Fruit fly (Drosophila melanogaster) whole organism, embryonic: ENCODE data around the gene orion.

ENCODE experiments used
- ATbp ChIP-seq: fragments of 200-800 bp; sonication (Bioruptor generic); optimal IDR thresholded peaks from 2 replicates; lab custom pipeline; 2017; ENCODE audit warnings: missing biosample characterization, mild to moderate bottlenecking, missing genetic modification characterization, missing genetic modification reagents
- CG12769 ChIP-seq: fragments of 200-800 bp; sonication (Bioruptor generic); optimal IDR thresholded peaks from 2 replicates; lab custom pipeline; 2019; ENCODE audit warnings: missing biosample characterization, mild to moderate bottlenecking, missing genetic modification characterization, moderate library complexity
- CG1602 ChIP-seq: fragments of 200-800 bp; sonication (Bioruptor generic); optimal IDR thresholded peaks from 3 replicates; lab custom pipeline; 2016; ENCODE audit warnings: missing biosample characterization, missing genetic modification characterization
- CG17186 ChIP-seq: fragments of 200-800 bp; sonication (Bioruptor generic); optimal IDR thresholded peaks from 3 replicates; lab custom pipeline; 2017; ENCODE audit warnings: missing biosample characterization, missing genetic modification reagents, missing genetic modification characterization
- CG17802 ChIP-seq: fragments of 200-800 bp; sonication (Bioruptor generic); optimal IDR thresholded peaks from 2 replicates; lab custom pipeline; 2018; ENCODE audit warnings: missing biosample characterization, mild to moderate bottlenecking, missing genetic modification characterization, moderate library complexity
- CG18764 ChIP-seq: fragments of 200-800 bp; sonication (Bioruptor generic); optimal IDR thresholded peaks from 3 replicates; lab custom pipeline; 2016; ENCODE audit warnings: missing biosample characterization, missing genetic modification characterization
- CG2116 ChIP-seq: fragments of 200-800 bp; sonication (Bioruptor generic); optimal IDR thresholded peaks from 3 replicates; lab custom pipeline; 2018; ENCODE audit warnings: missing biosample characterization, mild to moderate bottlenecking, missing genetic modification characterization
- CG3407 ChIP-seq: fragments of 200-800 bp; sonication (Bioruptor generic); optimal IDR thresholded peaks from 2 replicates; lab custom pipeline; 2018; ENCODE audit warnings: missing biosample characterization, mild to moderate bottlenecking, missing genetic modification characterization
- CG5245 ChIP-seq: fragments of 200-800 bp; sonication (Bioruptor generic); optimal IDR thresholded peaks from 3 replicates; lab custom pipeline; 2016; ENCODE audit warnings: missing biosample characterization, missing genetic modification characterization
- CG7556 ChIP-seq: fragments of 200-800 bp; sonication (Bioruptor generic); optimal IDR thresholded peaks from 2 replicates; lab custom pipeline; 2017; ENCODE audit warnings: missing biosample characterization, mild to moderate bottlenecking, missing genetic modification characterization
- CG8089 ChIP-seq: fragments of 200-800 bp; sonication (Bioruptor generic); optimal IDR thresholded peaks from 3 replicates; lab custom pipeline; 2016; ENCODE audit warnings: missing biosample characterization, missing genetic modification characterization
- CG8359 ChIP-seq: fragments of 200-800 bp; sonication (Bioruptor generic); optimal IDR thresholded peaks from 2 replicates; lab custom pipeline; 2017; ENCODE audit warnings: missing biosample characterization, mild to moderate bottlenecking, missing genetic modification characterization, borderline replicate concordance
- CG8924 ChIP-seq: fragments of 200-800 bp; optimal IDR thresholded peaks from 3 replicates; lab custom pipeline; 2019; ENCODE audit warnings: missing biosample characterization, mild to moderate bottlenecking, missing genetic modification characterization, moderate library complexity
- CG9215 ChIP-seq: fragments of 200-800 bp; sonication (Bioruptor generic); IDR thresholded peaks from 2 replicates; pipeline ENCODE4 v1.3.6; 2022; ENCODE audit warnings: missing biosample characterization, missing genetic modification characterization
- CTCF ChIP-seq: fragments of 200-800 bp; sonication (Bioruptor generic); optimal IDR thresholded peaks from 2 replicates; lab custom pipeline; 2017; ENCODE audit warnings: missing biosample characterization, mild to moderate bottlenecking, missing genetic modification characterization, moderate library complexity
- Dbx ChIP-seq: fragments of 200-800 bp; sonication (Bioruptor generic); IDR thresholded peaks from 3 replicates; pipeline ENCODE4 v1.3.6; 2022; ENCODE audit warnings: missing biosample characterization, missing genetic modification characterization
- Fer1 ChIP-seq: fragments of 200-800 bp; sonication (Bioruptor generic); optimal IDR thresholded peaks from 2 replicates; lab custom pipeline; 2017; ENCODE audit warnings: missing biosample characterization, mild to moderate bottlenecking, missing genetic modification characterization
- Hey ChIP-seq: fragments of 200-800 bp; sonication (Bioruptor generic); optimal IDR thresholded peaks from 3 replicates; lab custom pipeline; 2018; ENCODE audit warnings: missing biosample characterization, mild to moderate bottlenecking, missing genetic modification characterization
- Hr51 ChIP-seq, 2 experiments: fragments of 200-800 bp; sonication (Bioruptor generic); optimal IDR thresholded peaks; 2 replicates in 1 of 2; 3 replicates in 1 of 2; lab custom pipeline; 2016 to 2018; ENCODE audit warnings: missing biosample characterization in 2 of 2, missing genetic modification characterization in 2 of 2, mild to moderate bottlenecking in 1 of 2, moderate library complexity in 1 of 2
- Hsf ChIP-seq: fragments of 200-800 bp; sonication (Bioruptor generic); optimal IDR thresholded peaks from 3 replicates; lab custom pipeline; 2016; ENCODE audit warnings: missing biosample characterization, missing genetic modification characterization
- MTF-1 ChIP-seq: fragments of 200-800 bp; sonication (Bioruptor generic); optimal IDR thresholded peaks from 2 replicates; lab custom pipeline; 2018; ENCODE audit warnings: missing biosample characterization, mild to moderate bottlenecking, missing genetic modification characterization, borderline replicate concordance
- NC2α ChIP-seq: fragments of 200-800 bp; sonication (Bioruptor generic); optimal IDR thresholded peaks from 2 replicates; lab custom pipeline; 2016; ENCODE audit warnings: missing biosample characterization, missing genetic modification characterization
- Nf-YB ChIP-seq: fragments of 200-800 bp; sonication (Bioruptor generic); optimal IDR thresholded peaks from 3 replicates; lab custom pipeline; 2019; ENCODE audit warnings: missing biosample characterization, mild to moderate bottlenecking, missing genetic modification characterization, moderate library complexity
- Nf-YC ChIP-seq: fragments of 200-800 bp; optimal IDR thresholded peaks from 3 replicates; lab custom pipeline; 2019; ENCODE audit warnings: missing biosample characterization, mild to moderate bottlenecking, missing genetic modification characterization, moderate library complexity
- NfI ChIP-seq: fragments of 200-800 bp; sonication (Bioruptor generic); optimal IDR thresholded peaks from 3 replicates; lab custom pipeline; 2018; ENCODE audit warnings: missing biosample characterization, mild to moderate bottlenecking, missing genetic modification characterization, moderate library complexity
- Side ChIP-seq: fragments of 200-800 bp; sonication (Bioruptor generic); optimal IDR thresholded peaks from 2 replicates; lab custom pipeline; 2016; ENCODE audit warnings: missing biosample characterization, missing genetic modification characterization
- YL-1 ChIP-seq: fragments of 200-800 bp; sonication (Bioruptor generic); optimal IDR thresholded peaks from 3 replicates; lab custom pipeline; 2017; ENCODE audit warnings: missing biosample characterization, mild to moderate bottlenecking, missing genetic modification characterization
- ase ChIP-seq: fragments of 200-800 bp; sonication (Bioruptor generic); IDR thresholded peaks from 3 replicates; pipeline ENCODE4 v1.3.6; 2022; ENCODE audit warnings: missing biosample characterization, missing genetic modification characterization
- ci ChIP-seq: fragments of 200-800 bp; sonication (Bioruptor generic); IDR thresholded peaks from 3 replicates; pipeline ENCODE4 v1.3.6; 2022; ENCODE audit warnings: missing biosample characterization, missing genetic modification characterization
- disco-r ChIP-seq: fragments of 200-800 bp; sonication (Bioruptor generic); optimal IDR thresholded peaks from 2 replicates; lab custom pipeline; 2016; ENCODE audit warnings: missing biosample characterization, missing genetic modification characterization
- fd64A ChIP-seq: fragments of 200-800 bp; sonication (Bioruptor generic); optimal IDR thresholded peaks from 3 replicates; lab custom pipeline; 2018; ENCODE audit warnings: missing biosample characterization, mild to moderate bottlenecking, missing genetic modification characterization
- gfzf ChIP-seq: fragments of 200-800 bp; sonication (Bioruptor generic); optimal IDR thresholded peaks from 2 replicates; lab custom pipeline; 2016; ENCODE audit warnings: missing biosample characterization, mild to moderate bottlenecking, missing genetic modification characterization, moderate library complexity
- grn ChIP-seq: fragments of 200-800 bp; sonication (Bioruptor generic); optimal IDR thresholded peaks from 3 replicates; lab custom pipeline; 2017; ENCODE audit warnings: missing biosample characterization, missing genetic modification characterization
- gt ChIP-seq: fragments of 200-800 bp; sonication (Bioruptor generic); IDR thresholded peaks from 2 replicates; pipeline ENCODE4 v1.3.6; 2022; ENCODE audit warnings: missing biosample characterization, missing genetic modification characterization
- insv ChIP-seq, 2 experiments: fragments of 200-800 bp; sonication (Bioruptor generic); optimal IDR thresholded peaks; 3 replicates each; lab custom pipeline; 2016 to 2018; ENCODE audit warnings: missing biosample characterization in 2 of 2, missing genetic modification characterization in 2 of 2
- jing ChIP-seq: fragments of 200-800 bp; sonication (Bioruptor generic); optimal IDR thresholded peaks from 2 replicates; lab custom pipeline; 2018; ENCODE audit warnings: missing biosample characterization, mild to moderate bottlenecking, missing genetic modification characterization
- nerfin-2 ChIP-seq: fragments of 200-800 bp; sonication (Bioruptor generic); IDR thresholded peaks from 2 replicates; pipeline ENCODE4 v1.3.6; 2022; ENCODE audit warnings: missing biosample characterization, missing genetic modification characterization; ENCODE audit not compliant: partially characterized antibody
- odd ChIP-seq: fragments of 200-800 bp; sonication (Bioruptor generic); optimal IDR thresholded peaks from 2 replicates; lab custom pipeline; 2017; ENCODE audit warnings: missing biosample characterization, mild to moderate bottlenecking, missing genetic modification characterization
- onecut ChIP-seq: fragments of 200-800 bp; sonication (Bioruptor generic); IDR thresholded peaks from 2 replicates; pipeline ENCODE4 v1.3.6; 2022; ENCODE audit warnings: missing biosample characterization, missing genetic modification characterization
- psq ChIP-seq: fragments of 200-800 bp; sonication (Bioruptor generic); optimal IDR thresholded peaks from 2 replicates; lab custom pipeline; 2017; ENCODE audit warnings: missing biosample characterization, missing genetic modification characterization
- ranshi ChIP-seq: fragments of 200-800 bp; sonication (Bioruptor generic); IDR thresholded peaks from 2 replicates; pipeline ENCODE4 v1.3.6; 2022; ENCODE audit warnings: missing biosample characterization, missing genetic modification characterization
- run ChIP-seq: fragments of 200-800 bp; sonication (Bioruptor generic); optimal IDR thresholded peaks from 3 replicates; lab custom pipeline; 2018; ENCODE audit warnings: missing biosample characterization, mild to moderate bottlenecking, missing genetic modification characterization
- sd ChIP-seq: fragments of 200-800 bp; sonication (Bioruptor generic); optimal IDR thresholded peaks from 3 replicates; lab custom pipeline; 2018; ENCODE audit warnings: missing biosample characterization, mild to moderate bottlenecking, missing genetic modification characterization, moderate library complexity
- seq ChIP-seq: fragments of 200-800 bp; sonication (Bioruptor generic); IDR thresholded peaks from 2 replicates; pipeline ENCODE4 v1.3.6; 2022; ENCODE audit warnings: missing biosample characterization, missing genetic modification characterization
- slbo ChIP-seq: fragments of 200-800 bp; sonication (Bioruptor generic); IDR thresholded peaks from 2 replicates; pipeline ENCODE4 v1.3.6; 2022; ENCODE audit warnings: missing biosample characterization, missing genetic modification characterization
- slp2 ChIP-seq: fragments of 200-800 bp; sonication (Bioruptor generic); optimal IDR thresholded peaks from 2 replicates; lab custom pipeline; 2016; ENCODE audit warnings: missing biosample characterization, missing genetic modification characterization
- sqz ChIP-seq: fragments of 200-800 bp; sonication (Bioruptor generic); optimal IDR thresholded peaks from 3 replicates; lab custom pipeline; 2018; ENCODE audit warnings: missing biosample characterization, mild to moderate bottlenecking, missing genetic modification characterization
- sr ChIP-seq: fragments of 200-800 bp; sonication (Bioruptor generic); IDR thresholded peaks from 3 replicates; pipeline ENCODE4 v1.3.6; 2022; ENCODE audit warnings: missing biosample characterization, missing genetic modification characterization
- wor ChIP-seq: fragments of 200-800 bp; sonication (Bioruptor generic); IDR thresholded peaks from 2 replicates; pipeline ENCODE4 v1.3.6; 2022; ENCODE audit warnings: missing biosample characterization, missing genetic modification characterization

orion gene

DNA sequence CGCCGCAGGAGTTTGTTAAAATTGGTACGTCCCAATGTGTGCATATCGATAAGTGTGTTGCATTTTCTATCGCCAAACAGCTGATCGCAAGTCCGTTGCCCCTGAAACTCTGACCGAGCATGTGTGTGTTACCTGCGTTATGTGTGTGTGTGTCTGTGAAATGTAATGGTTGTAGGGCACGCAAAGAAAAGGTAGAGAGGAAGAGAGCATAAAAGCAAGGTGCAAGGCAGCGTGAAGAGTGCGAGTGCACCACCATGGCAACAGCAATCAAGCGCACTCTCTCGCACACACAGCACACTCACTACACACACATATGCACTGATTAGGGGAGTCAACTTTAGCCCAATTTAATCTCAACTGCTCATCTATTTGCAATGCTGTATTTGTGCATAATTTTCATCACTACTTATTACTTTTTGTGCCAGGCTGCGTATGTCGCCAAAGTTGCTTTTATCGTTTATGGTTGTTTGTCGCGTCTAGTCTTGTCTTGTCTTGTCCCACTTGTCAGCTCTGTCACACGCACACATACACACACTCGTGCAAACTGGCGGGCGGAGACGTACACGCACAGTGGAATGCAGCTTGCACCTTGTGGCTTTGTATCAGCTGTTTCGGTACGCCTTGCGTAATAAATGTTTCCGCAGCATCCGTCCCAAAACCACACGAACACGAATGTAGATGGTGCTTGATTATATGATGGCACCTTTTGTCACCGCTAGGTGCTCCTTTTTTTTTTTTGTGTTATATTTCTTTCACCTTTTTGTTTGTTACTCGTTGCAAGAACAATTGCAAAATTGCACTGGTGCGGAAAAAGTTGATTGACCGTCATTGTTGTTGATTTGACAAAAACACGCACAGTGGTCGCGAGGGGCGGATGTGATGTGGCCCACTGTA, 8.9 kb downstream of the orion start (continued):
- TF ChIP-seq onecut (peak; percentile 71), ranshi (GFP tag; lab: Robert Waterston, UW) (no peak; the same call in 1 of the 2 replicates), CG17802 (tag; lab: Kevin White, UChicago) (peak; percentile 60), MTF-1 (GFP tag; lab: Kevin White, UChicago) (no peak), slp2 (GFP tag; lab: Kevin White, UChicago) (peak; percentile 89), disco-r (peak; percentile 60), CG3407 (GFP tag; lab: Kevin White, UChicago) (peak; percentile 76), ATbp (peak; percentile 88), CG8359 (GFP tag; lab: Kevin White, UChicago) (peak; percentile 48), Hr51 (GFP tag; optimal IDR thresholded peaks at IDR 0.05; lab: Kevin White, UChicago) (peak; percentile 50 to 82), CG7556 (GFP tag; lab: Kevin White, UChicago) (peak; percentile 89), Nf-YC (tag; lab: Kevin White, UChicago) (peak; percentile 62), YL-1 (GFP tag; lab: Kevin White, UChicago) (peak; percentile 37), Fer1 (GFP tag; lab: Kevin White, UChicago) (peak; percentile 64), Hsf (GFP tag; lab: Kevin White, UChicago) (peak; percentile 75), grn (no peak), CG5245 (GFP tag; lab: Kevin White, UChicago) (peak; percentile 61), run (peak; percentile 66), CG8924 (tag; lab: Kevin White, UChicago) (peak; percentile 77), gt (GFP tag; lab: Robert Waterston, UW) (peak; percentile 67; the same call in 1 of the 2 replicates), CG2116 (GFP tag; lab: Kevin White, UChicago) (peak; percentile 39), sd (tag; lab: Kevin White, UChicago) (peak; percentile 23), sr (GFP tag; lab: Robert Waterston, UW) (no peak), CG12769 (tag; lab: Kevin White, UChicago) (no peak), psq (GFP tag; lab: Kevin White, UChicago) (peak; percentile 35), CG18764 (GFP tag; lab: Kevin White, UChicago) (peak; percentile 61), seq (GFP tag; lab: Robert Waterston, UW) (peak; percentile 57), Hey (tag; lab: Kevin White, UChicago) (no peak), nerfin-2 (GFP tag; lab: Robert Waterston, UW) (no peak), CG1602 (GFP tag; lab: Kevin White, UChicago) (peak; percentile 73), odd (GFP tag; lab: Kevin White, UChicago) (peak; percentile 82), insv (GFP tag; optimal IDR thresholded peaks at IDR 0.05; lab: Kevin White, UChicago) (peak; percentile 21 to 49), ase (GFP tag; lab: Robert Waterston, UW) (peak; percentile 51; the same call in 1 of the 3 replicates), gfzf (GFP tag; lab: Kevin White, UChicago) (no peak), NC2α (peak; percentile 78), Side (GFP tag; lab: Kevin White, UChicago) (peak; percentile 82), wor (GFP tag; lab: Robert Waterston, UW) (peak; percentile 83), CTCF (GFP tag; lab: Kevin White, UChicago) (peak; percentile 26), CG9215 (GFP tag; lab: Robert Waterston, UW) (peak; percentile 36; the same call in 1 of the 2 replicates), CG17186 (GFP tag; lab: Kevin White, UChicago) (peak; percentile 54), NfI (GFP tag; lab: Kevin White, UChicago) (peak; percentile 80), fd64A (GFP tag; lab: Kevin White, UChicago) (peak; percentile 38), CG8089 (GFP tag; lab: Kevin White, UChicago) (peak; percentile 79), sqz (peak; percentile 82), Dbx (GFP tag; lab: Robert Waterston, UW) (no peak), jing (peak; percentile 73), Nf-YB (GFP tag; lab: Kevin White, UChicago) (peak; percentile 67), ci (GFP tag; lab: Robert Waterston, UW) (peak; percentile 59; the same call in 1 of the 3 replicates), slbo (GFP tag; lab: Robert Waterston, UW) (no peak)
